Worm (Caenorhabditis elegans): ENCODE results near the gene srlf-33.

srlf-33 gene

ce11 chrIV:11892545-11892944, 32.7 kb downstream of the srlf-33 start:
- no peak for TF ChIP-seq lsy-12 (tag; optimal IDR thresholded peaks at IDR 0.05)
- no peak for TF ChIP-seq pqm-1 (tag; optimal IDR thresholded peaks at IDR 0.05)
- TF ChIP-seq elt-1 (tag; optimal IDR thresholded peaks at IDR 0.05): no peak
- no peak for TF ChIP-seq mml-1 (tag; optimal IDR thresholded peaks at IDR 0.05)
- no peak for TF ChIP-seq eor-1 (tag; optimal IDR thresholded peaks at IDR 0.05)
- no peak for TF ChIP-seq nfya-1 (tag; optimal IDR thresholded peaks at IDR 0.05; ENCODE audit: insufficient read depth)

ce11 chrIV:11885313-11885712, 39.9 kb downstream of the srlf-33 start, which contains the start of gene let-653:
Gene let-653 (plus strand): TSS chrIV:11885613.
- TF ChIP-seq R02D3.7 (tag; optimal IDR thresholded peaks at IDR 0.05): no peak
- no peak for TF ChIP-seq elt-1 (tag; optimal IDR thresholded peaks at IDR 0.05)
- no peak for TF ChIP-seq nhr-28 (tag; optimal IDR thresholded peaks at IDR 0.05)
- TF ChIP-seq lsy-12 (tag; optimal IDR thresholded peaks at IDR 0.05): no peak
- TF ChIP-seq lin-39 (tag; optimal IDR thresholded peaks at IDR 0.05): no peak
- no peak for TF ChIP-seq ceh-82 (tag; optimal IDR thresholded peaks at IDR 0.05)
- TF ChIP-seq ztf-4 (tag; optimal IDR thresholded peaks at IDR 0.05): no peak
- no peak for TF ChIP-seq lin-15B (tag; optimal IDR thresholded peaks at IDR 0.05)
- no peak for TF ChIP-seq egl-5 (tag; optimal IDR thresholded peaks at IDR 0.05)
- TF ChIP-seq nhr-77 (tag; optimal IDR thresholded peaks at IDR 0.05): no peak
- TF ChIP-seq elt-3 (tag; optimal IDR thresholded peaks at IDR 0.05): no peak
- no peak for TF ChIP-seq nhr-23 (tag; optimal IDR thresholded peaks at IDR 0.05)
- TF ChIP-seq zag-1 (tag; optimal IDR thresholded peaks at IDR 0.05): no peak
- TF ChIP-seq fkh-2 (tag; optimal IDR thresholded peaks at IDR 0.05): no peak
- TF ChIP-seq eor-1 (tag; optimal IDR thresholded peaks at IDR 0.05): no peak
- TF ChIP-seq tbx-2 (tag; optimal IDR thresholded peaks at IDR 0.05): no peak
- TF ChIP-seq pqm-1 (tag; optimal IDR thresholded peaks at IDR 0.05): no peak

ce11 chrIV:11883478-11883877, 41.8 kb downstream of the srlf-33 start:
- TF ChIP-seq zag-1 (tag; optimal IDR thresholded peaks at IDR 0.05): no peak
- no peak for TF ChIP-seq elt-3 (tag; optimal IDR thresholded peaks at IDR 0.05)
- TF ChIP-seq nfya-1 (tag; optimal IDR thresholded peaks at IDR 0.05; ENCODE audit: insufficient read depth): no peak
- TF ChIP-seq ceh-82 (tag; optimal IDR thresholded peaks at IDR 0.05): no peak
- no peak for TF ChIP-seq ztf-11 (tag; optimal IDR thresholded peaks at IDR 0.05)
- TF ChIP-seq nhr-11 (tag; optimal IDR thresholded peaks at IDR 0.05): no peak
- TF ChIP-seq egl-5 (tag; optimal IDR thresholded peaks at IDR 0.05): no peak
- TF ChIP-seq nhr-23 (tag; optimal IDR thresholded peaks at IDR 0.05): peak; percentile 92
- TF ChIP-seq nhr-25 (tag; optimal IDR thresholded peaks at IDR 0.05): peak; percentile 44
- TF ChIP-seq ceh-28 (tag; optimal IDR thresholded peaks at IDR 0.05): no peak
- no peak for TF ChIP-seq eor-1 (tag; optimal IDR thresholded peaks at IDR 0.05)
- TF ChIP-seq nhr-43 (tag; optimal IDR thresholded peaks at IDR 0.05; ENCODE audit: poor library complexity, severe bottlenecking): peak; percentile 45
- TF ChIP-seq skn-1 (tag; optimal IDR thresholded peaks at IDR 0.05): no peak
- TF ChIP-seq unc-39 (tag; optimal IDR thresholded peaks at IDR 0.05): no peak
- TF ChIP-seq tbx-2 (tag; optimal IDR thresholded peaks at IDR 0.05): no peak

ce11 chrIV:11882534-11882933, 42.7 kb downstream of the srlf-33 start:
- TF ChIP-seq lin-39 (tag; optimal IDR thresholded peaks at IDR 0.05) (no peak), elt-1 (tag; optimal IDR thresholded peaks at IDR 0.05) (peak; percentile 77), nhr-23 (tag; optimal IDR thresholded peaks at IDR 0.05) (peak; percentile 71)

ce11 chrIV:11878249-11878648, 47.0 kb downstream of the srlf-33 start, which contains the start of gene cutl-27:
Gene cutl-27 (plus strand): TSS chrIV:11878549.
- no peak for TF ChIP-seq nhr-76 (tag; optimal IDR thresholded peaks at IDR 0.05)
- no peak for TF ChIP-seq nhr-237 (tag; optimal IDR thresholded peaks at IDR 0.05)
- TF ChIP-seq sea-2 (GFP tag; optimal IDR thresholded peaks at IDR 0.05): no peak

ce11 chrIV:11877674-11878073, 47.6 kb downstream of the srlf-33 start, which contains the start of gene pph-2:
Gene pph-2 (minus strand): TSS chrIV:11877774.
- TF ChIP-seq nhr-77 (tag; optimal IDR thresholded peaks at IDR 0.05): no peak
- no peak for TF ChIP-seq nhr-28 (tag; optimal IDR thresholded peaks at IDR 0.05)
- no peak for TF ChIP-seq eor-1 (tag; optimal IDR thresholded peaks at IDR 0.05)
- no peak for TF ChIP-seq fkh-10 (GFP tag; optimal IDR thresholded peaks at IDR 0.05)
- TF ChIP-seq sea-2 (GFP tag; optimal IDR thresholded peaks at IDR 0.05): no peak
- TF ChIP-seq nhr-237 (tag; optimal IDR thresholded peaks at IDR 0.05): no peak
- TF ChIP-seq nhr-43 (tag; optimal IDR thresholded peaks at IDR 0.05; ENCODE audit: poor library complexity, severe bottlenecking): no peak
- no peak for TF ChIP-seq daf-12 (tag; optimal IDR thresholded peaks at IDR 0.05)
- no peak for TF ChIP-seq ztf-4 (tag; optimal IDR thresholded peaks at IDR 0.05)
- no peak for TF ChIP-seq ceh-16 (tag; optimal IDR thresholded peaks at IDR 0.05)
- TF ChIP-seq lsy-12 (tag; optimal IDR thresholded peaks at IDR 0.05): no peak
